Worm (Caenorhabditis elegans): ENCODE data around the gene str-89.
A peak's percentile ranks its signal among the peaks of the same experiment; 100 is the strongest.

Gene str-89

DNA sequence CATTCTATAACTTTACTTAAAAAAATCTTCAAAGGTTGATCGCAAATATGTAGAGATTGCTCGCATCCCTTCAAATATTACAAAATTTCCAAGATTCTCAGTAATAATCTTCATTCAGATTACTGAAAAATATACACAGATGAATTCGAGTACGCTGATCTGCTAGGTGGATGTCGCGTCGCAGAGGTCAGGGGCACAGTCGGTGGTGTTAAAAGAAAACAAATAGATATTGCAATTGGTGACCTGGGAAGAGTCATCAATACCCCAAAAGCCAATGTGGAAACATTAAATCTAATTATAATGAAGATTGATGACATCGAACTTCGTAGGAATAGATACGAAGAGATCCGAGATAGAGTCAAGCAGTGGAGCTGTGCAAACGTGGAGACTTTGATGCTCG lies 40.1 kb upstream of the str-89 start, which contains the start of gene F57G4.10:
Gene F57G4.10, plus strand, starts transcription at position 301 of the 400 bp plus-strand sequence.
- no peak for TF ChIP-seq hlh-11 (tag; optimal IDR thresholded peaks at IDR 0.05)
- no peak for TF ChIP-seq nhr-76 (tag; optimal IDR thresholded peaks at IDR 0.05)
- TF ChIP-seq T20F7.1 (GFP tag; optimal IDR thresholded peaks at IDR 0.05), result no peak
- TF ChIP-seq Y75B8A.6 (GFP tag; IDR thresholded peaks at IDR 0.05), result no peak
- no peak for TF ChIP-seq ztf-11 (tag; optimal IDR thresholded peaks at IDR 0.05)
- TF ChIP-seq zip-2 (tag; optimal IDR thresholded peaks at IDR 0.05), result no peak
- no peak for TF ChIP-seq ceh-62 (tag; optimal IDR thresholded peaks at IDR 0.05)
- TF ChIP-seq nhr-10 (tag; optimal IDR thresholded peaks at IDR 0.05), result no peak

DNA sequence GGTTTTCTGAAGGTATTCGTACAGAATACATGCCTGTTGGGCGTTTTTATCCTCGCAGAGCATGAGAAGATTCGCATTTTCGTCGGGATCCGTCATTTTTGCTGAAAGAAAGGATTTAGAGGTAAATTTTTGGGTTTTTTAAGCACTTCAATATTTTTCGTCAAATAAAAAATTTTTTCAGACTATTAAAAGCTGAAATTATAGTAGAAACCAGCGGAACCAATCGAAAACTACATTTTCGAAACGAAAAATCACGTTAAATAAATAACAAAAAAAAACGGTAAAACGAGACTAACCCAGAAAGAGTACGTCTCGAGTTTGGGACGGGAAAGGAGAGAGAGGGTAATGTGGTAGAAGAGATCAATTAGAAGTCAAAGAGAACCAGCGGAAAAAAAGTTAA lies 18.2 kb upstream of the str-89 start, which contains the start of gene fbxa-192:
Gene fbxa-192, minus strand, starts transcription at position 101 of the 400 bp plus-strand sequence.
- TF ChIP-seq vab-7 (GFP tag; IDR thresholded peaks at IDR 0.05) (no peak), mxl-2 (GFP tag; conservative IDR thresholded peaks at IDR 0.05) (no peak), hlh-11 (tag; optimal IDR thresholded peaks at IDR 0.05) (no peak), Y5F2A.4 (GFP tag; optimal IDR thresholded peaks at IDR 0.05) (no peak), egl-27 (tag; optimal IDR thresholded peaks at IDR 0.05) (no peak), ztf-7 (tag; optimal IDR thresholded peaks at IDR 0.05) (no peak), nhr-76 (tag; optimal IDR thresholded peaks at IDR 0.05) (no peak), F10B5.3 (tag; optimal IDR thresholded peaks at IDR 0.05) (no peak), ama-1 (optimal IDR thresholded peaks at IDR 0.05) (no peak), spr-3 (GFP tag; optimal IDR thresholded peaks at IDR 0.05) (no peak), lin-13 (GFP tag; optimal IDR thresholded peaks at IDR 0.05) (no peak), daf-16 (GFP tag; optimal IDR thresholded peaks at IDR 0.05) (no peak), daf-16 (tag; optimal IDR thresholded peaks at IDR 0.05) (no peak)

DNA sequence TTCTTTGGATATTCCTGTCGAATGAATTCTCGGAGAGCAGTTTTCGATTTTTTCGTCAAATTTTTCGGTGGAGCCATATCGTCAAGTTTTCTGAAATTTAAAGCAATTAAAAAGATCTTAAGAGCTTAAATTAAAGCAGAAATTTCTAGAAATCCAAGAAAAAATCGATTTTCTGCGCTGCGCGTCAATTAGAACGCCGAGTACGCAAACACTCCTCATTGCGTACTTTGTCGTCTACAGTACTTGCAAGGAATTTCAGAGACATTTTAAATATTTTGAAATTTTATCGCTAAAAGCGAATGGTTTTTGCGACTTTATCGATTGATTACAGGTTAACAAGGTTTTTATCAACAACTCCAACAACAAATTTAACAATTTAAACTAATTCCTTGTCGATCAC lies 13.4 kb upstream of the str-89 start:
- no peak for TF ChIP-seq ztf-7 (tag; optimal IDR thresholded peaks at IDR 0.05)
- no peak for TF ChIP-seq lin-1 (GFP tag; IDR thresholded peaks at IDR 0.05)
- no peak for TF ChIP-seq nhr-77 (tag; optimal IDR thresholded peaks at IDR 0.05)
- TF ChIP-seq hif-1 (tag; optimal IDR thresholded peaks at IDR 0.05), result no peak
- TF ChIP-seq snpc-4 (tag; optimal IDR thresholded peaks at IDR 0.05), result no peak
- no peak for TF ChIP-seq F37D6.2 (tag; optimal IDR thresholded peaks at IDR 0.05)
- TF ChIP-seq snpc-1.2 (GFP tag; IDR thresholded peaks at IDR 0.05), result no peak
- TF ChIP-seq pha-4 (GFP tag; IDR thresholded peaks at IDR 0.05), result no peak
- TF ChIP-seq pha-4 (tag; optimal IDR thresholded peaks at IDR 0.05), result no peak
- TF ChIP-seq duxl-1 (tag; optimal IDR thresholded peaks at IDR 0.05; ENCODE audit: poor library complexity), result no peak
- TF ChIP-seq rbr-2 (tag; optimal IDR thresholded peaks at IDR 0.05), result no peak
- TF ChIP-seq nhr-111 (GFP tag; optimal IDR thresholded peaks at IDR 0.05), result no peak

DNA sequence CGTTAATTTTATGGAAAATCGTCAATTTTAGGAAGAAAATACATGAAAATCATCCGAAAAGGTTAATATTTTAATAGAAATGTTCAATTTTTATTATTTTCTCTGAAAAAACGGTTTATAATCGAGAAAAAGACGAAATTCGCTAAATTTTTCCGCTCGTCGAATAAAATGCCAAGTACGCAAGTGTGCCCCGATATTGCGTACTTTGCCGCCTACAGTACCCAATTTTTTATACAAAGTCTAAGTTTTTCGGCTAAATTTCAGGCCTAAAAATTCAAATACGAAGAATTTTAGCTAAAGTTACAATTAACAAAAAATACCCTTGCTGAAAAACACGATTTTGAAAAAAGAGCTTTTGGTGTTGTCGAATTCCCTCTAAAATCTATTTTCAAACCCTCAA lies 9.8 kb upstream of the str-89 start:
- no peak for TF ChIP-seq Y105C5A.15 (GFP tag; IDR thresholded peaks at IDR 0.05)
- no peak for TF ChIP-seq snpc-4 (tag; optimal IDR thresholded peaks at IDR 0.05)
- no peak for TF ChIP-seq hif-1 (tag; optimal IDR thresholded peaks at IDR 0.05)
- no peak for TF ChIP-seq arid-1 (GFP tag; conservative IDR thresholded peaks at IDR 0.05)
- no peak for TF ChIP-seq saeg-2 (GFP tag; IDR thresholded peaks at IDR 0.05)
- TF ChIP-seq ceh-44 (GFP tag; IDR thresholded peaks at IDR 0.05), result no peak
- no peak for TF ChIP-seq duxl-1 (tag; optimal IDR thresholded peaks at IDR 0.05; ENCODE audit: poor library complexity)
- TF ChIP-seq skn-1 (tag; optimal IDR thresholded peaks at IDR 0.05), result no peak
- TF ChIP-seq set-16 (GFP tag; IDR thresholded peaks at IDR 0.05), result no peak
- no peak for TF ChIP-seq nhr-76 (tag; optimal IDR thresholded peaks at IDR 0.05)

DNA sequence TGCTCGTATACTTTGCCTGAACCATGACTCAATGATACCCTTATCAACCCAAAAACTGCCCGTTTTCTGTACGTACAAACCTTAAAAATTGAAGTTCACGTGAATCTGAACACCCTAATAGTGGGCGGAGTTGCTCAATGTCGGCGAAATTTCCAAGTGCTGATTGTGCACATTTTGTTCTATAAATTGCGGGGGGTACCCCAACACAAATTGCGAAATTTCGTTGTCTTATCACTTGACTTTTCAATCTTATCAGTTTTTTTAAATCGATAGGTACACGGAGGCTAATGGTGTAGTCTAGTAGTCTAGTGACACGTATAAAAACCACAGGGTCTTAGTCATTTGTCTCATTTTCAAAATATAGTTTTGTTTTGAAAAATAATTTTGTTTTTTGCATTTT lies 9.4 kb upstream of the str-89 start, which contains the start of gene fbxa-108:
Gene fbxa-108, minus strand, starts transcription at position 158 of the 400 bp plus-strand sequence.
- TF ChIP-seq F10B5.3 (tag; optimal IDR thresholded peaks at IDR 0.05) (no peak), jun-1 (tag; optimal IDR thresholded peaks at IDR 0.05) (peak; percentile 47), lir-3 (tag; optimal IDR thresholded peaks at IDR 0.05) (no peak), daf-8 (GFP tag; IDR thresholded peaks at IDR 0.05) (no peak), ztf-7 (tag; optimal IDR thresholded peaks at IDR 0.05) (no peak), D1046.2 (GFP tag; IDR thresholded peaks at IDR 0.05) (no peak), daf-16 (GFP tag; optimal IDR thresholded peaks at IDR 0.05) (peak in 1 of 2 experiments; percentile 64), daf-16 (tag; optimal IDR thresholded peaks at IDR 0.05) (peak; percentile 96), mdl-1 (tag; optimal IDR thresholded peaks at IDR 0.05) (peak in 1 of 2 experiments; percentile 32), nhr-6 (tag; optimal IDR thresholded peaks at IDR 0.05) (peak; percentile 66), hlh-11 (tag; optimal IDR thresholded peaks at IDR 0.05) (peak; percentile 89), nhr-10 (tag; optimal IDR thresholded peaks at IDR 0.05) (peak; percentile 48), zfp-3 (GFP tag; conservative IDR thresholded peaks at IDR 0.05) (no peak), ZK337.2 (GFP tag; IDR thresholded peaks at IDR 0.05) (no peak), mep-1 (tag; optimal IDR thresholded peaks at IDR 0.05) (peak; percentile 56), aha-1 (tag) (peak; percentile 94)
